Fruit fly (Drosophila melanogaster): ENCODE results near the gene CapaR.

Gene CapaR

DNA sequence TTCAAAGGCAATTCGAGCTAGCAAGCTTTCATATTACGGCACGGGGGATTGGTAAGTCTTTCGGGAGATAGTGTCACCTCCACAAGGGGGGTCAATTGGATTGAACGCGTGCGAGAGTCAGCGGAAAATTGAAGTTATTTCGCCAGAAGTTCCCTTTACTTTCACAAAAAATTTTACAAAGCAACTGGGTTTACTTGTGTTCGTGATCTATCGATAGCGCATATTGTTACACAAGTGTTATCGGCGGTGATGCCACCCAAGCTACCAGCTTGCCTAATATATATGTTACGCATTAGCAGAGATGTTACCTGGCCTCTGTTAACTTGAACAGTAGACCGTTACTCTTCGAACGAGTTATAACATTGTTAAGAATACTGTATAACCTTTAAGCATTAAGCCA is 7.2 kb downstream of the CapaR start, which contains the start of gene Wnk (continued):
- no peak for TF ChIP-seq Hr3 (GFP tag; optimal IDR thresholded peaks at IDR 0.05)
- TF ChIP-seq inv (GFP tag; IDR thresholded peaks at IDR 0.05; ENCODE audit: partially characterized antibody): peak; percentile 59
- no peak for TF ChIP-seq CG1024 (GFP tag; IDR thresholded peaks at IDR 0.05)
- 0 out of 3 replicates have a peak, but pooled peaks have one; percentile 39 for TF ChIP-seq hb (GFP tag; IDR thresholded peaks at IDR 0.05; ENCODE audit: partially characterized antibody)
- no peak for TF ChIP-seq Atf-2 (GFP tag; optimal IDR thresholded peaks at IDR 0.05)

DNA sequence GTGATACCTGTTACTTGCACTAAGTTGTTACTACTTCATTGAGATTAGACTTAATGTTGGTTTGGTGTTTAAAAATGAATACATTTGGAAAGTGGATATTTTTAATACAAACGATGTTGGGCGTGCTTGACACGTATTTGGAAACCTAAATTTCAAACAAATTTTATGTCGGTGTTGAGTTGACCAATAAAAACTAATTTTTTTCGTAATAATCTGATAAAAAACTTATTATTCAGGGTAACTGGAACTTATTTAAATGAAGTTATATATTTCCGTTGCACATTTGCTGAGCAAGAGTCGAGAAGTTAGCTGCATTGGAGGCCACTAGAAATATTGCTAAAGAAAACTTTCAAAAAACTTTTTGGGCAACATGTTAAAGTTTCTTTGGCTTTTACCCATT is 19.9 kb downstream of the CapaR start, which contains the start of gene CG33290:
TSS of gene CG33290 (plus strand) at position 301 of the 400 bp plus-strand sequence.
- TF ChIP-seq Ets97D (GFP tag; optimal IDR thresholded peaks at IDR 0.05) (no peak), CG10209 (GFP tag; optimal IDR thresholded peaks at IDR 0.05) (no peak), Hr3 (GFP tag; optimal IDR thresholded peaks at IDR 0.05) (no peak)

DNA sequence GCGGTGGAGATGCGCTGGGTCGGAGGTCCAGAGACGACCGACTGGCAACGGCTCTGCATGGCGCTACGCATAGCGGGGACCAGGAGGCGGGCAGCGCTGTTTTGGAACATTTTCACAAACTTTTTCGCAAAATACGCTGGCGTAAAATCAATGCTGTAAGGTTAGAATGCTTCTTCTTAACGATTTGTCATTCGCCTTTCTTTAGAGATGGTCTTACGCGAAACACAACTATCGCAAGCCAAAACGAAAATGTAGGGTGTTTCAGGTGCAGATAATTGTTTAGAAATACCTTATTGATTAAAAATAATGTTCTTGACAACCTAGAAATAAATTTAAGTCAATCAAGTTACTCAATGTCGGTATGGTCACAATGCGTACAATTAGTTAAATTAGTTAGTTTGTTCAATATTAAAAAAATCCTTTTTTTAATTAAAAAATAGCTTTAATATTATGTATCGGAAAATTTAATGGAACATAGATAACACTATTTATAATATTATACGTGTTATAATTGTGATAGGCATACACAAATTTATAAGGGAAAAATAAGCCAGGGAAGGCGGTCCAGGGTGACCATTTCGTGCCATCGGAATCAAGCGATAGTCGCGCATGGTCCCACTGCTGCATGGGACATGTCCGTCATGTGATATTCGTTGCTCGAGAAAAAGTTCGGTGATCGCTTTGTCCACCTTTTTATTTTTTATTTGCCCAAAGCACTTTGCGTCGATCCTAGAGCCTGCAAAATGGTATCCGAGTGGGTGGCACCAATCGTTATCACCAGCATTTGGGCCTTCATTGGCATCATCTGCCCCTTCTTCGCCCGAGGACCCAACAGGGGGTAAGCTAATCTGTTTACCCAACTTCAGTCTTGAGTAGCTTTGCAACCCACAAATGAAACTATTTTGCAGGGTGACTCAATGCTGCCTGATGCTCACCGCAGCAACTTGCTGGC is 22.5 kb downstream of the CapaR start, which contains the start of the genes COX8 and VhaM9.7-b:
TSS of gene COX8 (minus strand) at position 203 of the 952 bp plus-strand sequence.
TSS of gene VhaM9.7-b (plus strand) at position 618 of the 952 bp plus-strand sequence.
- TF ChIP-seq gce (GFP tag; IDR thresholded peaks at IDR 0.05) (no peak), Mes4 (GFP tag; optimal IDR thresholded peaks at IDR 0.05) (no peak), Atf3 (GFP tag; optimal IDR thresholded peaks at IDR 0.05) (no peak), CG11504 (tag; optimal IDR thresholded peaks at IDR 0.05) (no peak), bbx (GFP tag; IDR thresholded peaks at IDR 0.05; ENCODE audit: partially characterized antibody) (peak; percentile 65), CG8290 (GFP tag; optimal IDR thresholded peaks at IDR 0.05) (peak; percentile 42), CG8290 (tag; optimal IDR thresholded peaks at IDR 0.05) (peak; percentile 51 to 86), NK7.1 (GFP tag; optimal IDR thresholded peaks at IDR 0.05) (no peak), gt (GFP tag; IDR thresholded peaks at IDR 0.05) (no peak), otp (GFP tag; IDR thresholded peaks at IDR 0.05) (no peak), HmgD (GFP tag; optimal IDR thresholded peaks at IDR 0.05) (peak; percentile 21), CG6272 (GFP tag; IDR thresholded peaks at IDR 0.05) (no peak; the same call in 1 of the 2 replicates), scrt (GFP tag; optimal IDR thresholded peaks at IDR 0.05) (no peak), h (optimal IDR thresholded peaks at IDR 0.05) (no peak), nerfin-1 (tag; optimal IDR thresholded peaks at IDR 0.05) (no peak), CG12659 (GFP tag; optimal IDR thresholded peaks at IDR 0.05) (peak; percentile 79), CG34422 (GFP tag; IDR thresholded peaks at IDR 0.05) (peak; percentile 66), bowl (GFP tag; IDR thresholded peaks at IDR 0.05) (no peak), CG7271 (tag; optimal IDR thresholded peaks at IDR 0.05) (no peak), CG4854 (GFP tag; optimal IDR thresholded peaks at IDR 0.05) (no peak), Usf (GFP tag; optimal IDR thresholded peaks at IDR 0.05) (peak; percentile 89), CG12299 (tag; optimal IDR thresholded peaks at IDR 0.05) (peak; percentile 47), CG1832 (GFP tag; optimal IDR thresholded peaks at IDR 0.05) (no peak), Sox100B (GFP tag; optimal IDR thresholded peaks at IDR 0.05) (peak; percentile 67), CG34224 (GFP tag; IDR thresholded peaks at IDR 0.05; ENCODE audit: partially characterized antibody) (peak; percentile 21; the same call in 1 of the 3 replicates), nom (GFP tag; optimal IDR thresholded peaks at IDR 0.05) (no peak), CG13287 (GFP tag; IDR thresholded peaks at IDR 0.05; ENCODE audit: partially characterized antibody) (peak; percentile 60), sisA (GFP tag; IDR thresholded peaks at IDR 0.05) (no peak), CG17912 (GFP tag; optimal IDR thresholded peaks at IDR 0.05) (no peak), sens-2 (GFP tag; IDR thresholded peaks at IDR 0.05) (no peak), Sox102F (GFP tag; optimal IDR thresholded peaks at IDR 0.05) (no peak), gro (GFP tag; optimal IDR thresholded peaks at IDR 0.05) (no peak), pum (GFP tag; optimal IDR thresholded peaks at IDR 0.05) (peak; percentile 62), HLH4C (GFP tag; IDR thresholded peaks at IDR 0.05; ENCODE audit: partially characterized antibody) (peak; percentile 60; the same call in 2 of the 3 replicates), stwl (tag; optimal IDR thresholded peaks at IDR 0.05) (peak; percentile 36), CG1603 (tag; optimal IDR thresholded peaks at IDR 0.05) (peak; percentile 59), mld (GFP tag; IDR thresholded peaks at IDR 0.05; ENCODE audit: partially characterized antibody) (peak; percentile 44; the same call in 1 of the 3 replicates)

All from whole organism, embryonic.